Fruit fly (Drosophila melanogaster) whole organism, embryonic: ENCODE data around the gene Cip4.
A peak's percentile ranks its signal among the peaks of the same experiment; 100 is the strongest.

Source experiments
- B-H1 ChIP-seq: fragments of 200-800 bp; sonication (Bioruptor generic); IDR thresholded peaks from 3 replicates; pipeline ENCODE4 v1.3.6; 2022; ENCODE audit warnings: missing biosample characterization, missing genetic modification characterization
- CG12391 ChIP-seq: fragments of 200-800 bp; sonication (Bioruptor generic); optimal IDR thresholded peaks from 3 replicates; lab custom pipeline; 2018; ENCODE audit warnings: missing biosample characterization, mild to moderate bottlenecking, missing genetic modification characterization, moderate library complexity
- CG13775 ChIP-seq: fragments of 200-800 bp; sonication (Bioruptor generic); optimal IDR thresholded peaks from 3 replicates; lab custom pipeline; 2017; ENCODE audit warnings: missing biosample characterization, mild to moderate bottlenecking, missing genetic modification characterization
- CG15514 ChIP-seq: fragments of 200-800 bp; sonication (Bioruptor generic); optimal IDR thresholded peaks from 3 replicates; lab custom pipeline; 2017; ENCODE audit warnings: missing biosample characterization, missing genetic modification characterization, mild to moderate bottlenecking, moderate library complexity, missing genetic modification reagents
- CG1603 ChIP-seq: fragments of 200-800 bp; sonication (Bioruptor generic); optimal IDR thresholded peaks from 2 replicates; lab custom pipeline; 2019; ENCODE audit warnings: missing biosample characterization, mild to moderate bottlenecking, missing genetic modification characterization, moderate library complexity
- CG16813 ChIP-seq: fragments of 200-800 bp; sonication (Bioruptor generic); IDR thresholded peaks from 3 replicates; pipeline ENCODE4 v1.3.6; 2022; ENCODE audit warnings: missing biosample characterization, missing genetic modification characterization; ENCODE audit not compliant: partially characterized antibody
- CG3281 ChIP-seq: fragments of 200-800 bp; sonication (Bioruptor generic); optimal IDR thresholded peaks from 3 replicates; lab custom pipeline; 2017; ENCODE audit warnings: missing biosample characterization, mild to moderate bottlenecking, missing genetic modification characterization
- CG4424 ChIP-seq: fragments of 200-800 bp; sonication (Bioruptor generic); optimal IDR thresholded peaks from 3 replicates; lab custom pipeline; 2016; ENCODE audit warnings: missing biosample characterization, missing genetic modification characterization
- CG7987 ChIP-seq: fragments of 200-800 bp; sonication (Bioruptor generic); optimal IDR thresholded peaks from 2 replicates; lab custom pipeline; 2018; ENCODE audit warnings: missing biosample characterization, mild to moderate bottlenecking, missing genetic modification characterization, moderate library complexity
- CHES-1-like ChIP-seq: fragments of 200-800 bp; sonication (Bioruptor generic); optimal IDR thresholded peaks from 2 replicates; lab custom pipeline; 2016; ENCODE audit warnings: missing biosample characterization, missing genetic modification characterization
- Drgx ChIP-seq: fragments of 200-800 bp; sonication (Bioruptor generic); IDR thresholded peaks from 2 replicates; pipeline ENCODE4 v1.3.6; 2022; ENCODE audit warnings: missing biosample characterization, missing genetic modification characterization
- Ets65A ChIP-seq: fragments of 200-800 bp; sonication (Bioruptor generic); peaks from one replicate; lab custom pipeline; 2016; ENCODE audit warnings: missing biosample characterization, missing genetic modification characterization
- HLH4C ChIP-seq: fragments of 200-800 bp; sonication (Bioruptor generic); IDR thresholded peaks from 3 replicates; pipeline ENCODE4 v1.3.6; 2022; ENCODE audit warnings: missing biosample characterization, missing genetic modification characterization; ENCODE audit not compliant: partially characterized antibody
- Hr51 ChIP-seq, 2 experiments: fragments of 200-800 bp; sonication (Bioruptor generic); optimal IDR thresholded peaks; 2 replicates in 1 of 2; 3 replicates in 1 of 2; lab custom pipeline; 2016 to 2018; ENCODE audit warnings: missing biosample characterization in 2 of 2, missing genetic modification characterization in 2 of 2, mild to moderate bottlenecking in 1 of 2, moderate library complexity in 1 of 2
- Med ChIP-seq: fragments of 200-800 bp; sonication (Bioruptor generic); peaks from one replicate; lab custom pipeline; 2016; ENCODE audit warnings: missing biosample characterization, missing genetic modification characterization, mild to moderate bottlenecking, inconsistent platforms, moderate library complexity
- NFAT ChIP-seq: fragments of 200-800 bp; sonication (Bioruptor generic); IDR thresholded peaks from 2 replicates; pipeline ENCODE4 v1.3.6; 2022; ENCODE audit warnings: missing biosample characterization, missing genetic modification characterization
- Neu2 ChIP-seq: fragments of 200-800 bp; sonication (Bioruptor generic); optimal IDR thresholded peaks from 3 replicates; lab custom pipeline; 2016; ENCODE audit warnings: missing biosample characterization, missing genetic modification characterization, borderline replicate concordance
- Oli ChIP-seq: fragments of 200-800 bp; sonication (Bioruptor generic); optimal IDR thresholded peaks from 2 replicates; lab custom pipeline; 2018; ENCODE audit warnings: missing biosample characterization, mild to moderate bottlenecking, missing genetic modification characterization, moderate library complexity
- Rx ChIP-seq: fragments of 200-800 bp; sonication (Bioruptor generic); IDR thresholded peaks from 2 replicates; pipeline ENCODE4 v1.3.6; 2022; ENCODE audit warnings: missing biosample characterization, missing genetic modification characterization
- Sox102F ChIP-seq: fragments of 200-800 bp; sonication (Bioruptor generic); optimal IDR thresholded peaks from 2 replicates; lab custom pipeline; 2018; ENCODE audit warnings: missing biosample characterization, mild to moderate bottlenecking, missing genetic modification characterization, moderate library complexity
- Ssrp ChIP-seq: fragments of 200-800 bp; sonication (Bioruptor generic); optimal IDR thresholded peaks from 2 replicates; lab custom pipeline; 2018; ENCODE audit warnings: missing biosample characterization, mild to moderate bottlenecking, missing genetic modification characterization, moderate library complexity
- Xbp1 ChIP-seq: fragments of 200-800 bp; sonication (Bioruptor generic); optimal IDR thresholded peaks from 3 replicates; lab custom pipeline; 2016; ENCODE audit warnings: missing biosample characterization, mild to moderate bottlenecking, missing genetic modification characterization
- ara ChIP-seq: fragments of 200-800 bp; sonication (Bioruptor generic); IDR thresholded peaks from 2 replicates; pipeline ENCODE4 v1.3.6; 2022; ENCODE audit warnings: missing biosample characterization, missing genetic modification characterization
- ase ChIP-seq: fragments of 200-800 bp; sonication (Bioruptor generic); IDR thresholded peaks from 3 replicates; pipeline ENCODE4 v1.3.6; 2022; ENCODE audit warnings: missing biosample characterization, missing genetic modification characterization
- bsh ChIP-seq, 2 experiments: fragments of 200-800 bp; sonication (Bioruptor generic); optimal IDR thresholded peaks; 2 replicates each; lab custom pipeline; 2017 to 2018; ENCODE audit warnings: mild to moderate bottlenecking in 2 of 2, missing biosample characterization in 2 of 2, missing genetic modification characterization in 2 of 2, moderate library complexity in 1 of 2
- chn ChIP-seq: fragments of 200-800 bp; sonication (Bioruptor generic); optimal IDR thresholded peaks from 2 replicates; lab custom pipeline; 2016; ENCODE audit warnings: missing biosample characterization, missing genetic modification characterization
- ci ChIP-seq: fragments of 200-800 bp; sonication (Bioruptor generic); IDR thresholded peaks from 3 replicates; pipeline ENCODE4 v1.3.6; 2022; ENCODE audit warnings: missing biosample characterization, missing genetic modification characterization
- dan ChIP-seq: fragments of 200-800 bp; sonication (Bioruptor generic); IDR thresholded peaks from 2 replicates; pipeline ENCODE4 v1.3.6; 2022; ENCODE audit warnings: missing biosample characterization, missing genetic modification characterization
- eve ChIP-seq, 2 experiments: fragments of >200 bp; optimal IDR thresholded peaks; 2 replicates each; lab custom pipeline; 2017; ENCODE audit warnings: missing biosample characterization in 2 of 2, missing genetic modification characterization in 2 of 2
- fd3F ChIP-seq: fragments of 200-800 bp; sonication (Bioruptor generic); optimal IDR thresholded peaks from 2 replicates; lab custom pipeline; 2018; ENCODE audit warnings: missing biosample characterization, mild to moderate bottlenecking, missing genetic modification characterization, moderate library complexity
- gcm ChIP-seq: fragments of 200-800 bp; sonication (Bioruptor generic); optimal IDR thresholded peaks from 2 replicates; lab custom pipeline; 2019; ENCODE audit warnings: missing biosample characterization, mild to moderate bottlenecking, missing genetic modification characterization, moderate library complexity
- gem ChIP-seq: fragments of 200-800 bp; sonication (Bioruptor generic); optimal IDR thresholded peaks from 2 replicates; lab custom pipeline; 2019; ENCODE audit warnings: missing biosample characterization, mild to moderate bottlenecking, missing genetic modification characterization, moderate library complexity
- grn ChIP-seq: fragments of 200-800 bp; sonication (Bioruptor generic); optimal IDR thresholded peaks from 3 replicates; lab custom pipeline; 2017; ENCODE audit warnings: missing biosample characterization, missing genetic modification characterization
- prd ChIP-seq, 3 experiments: fragments of >200 bp in 2 of 3; fragments of 200-800 bp in 1 of 3; sonication (Bioruptor generic) in 1 of 3; optimal IDR thresholded peaks in 2 of 3; IDR thresholded peaks in 1 of 3; 2 replicates in 2 of 3; 3 replicates in 1 of 3; pipeline versions ENCODE4 v1.3.6 to Lab custom; 2017 to 2022; ENCODE audit warnings: missing biosample characterization in 1 of 3, missing genetic modification characterization in 1 of 3
- pum ChIP-seq: fragments of 200-800 bp; sonication (Bioruptor generic); optimal IDR thresholded peaks from 2 replicates; lab custom pipeline; 2016; ENCODE audit warnings: missing biosample characterization, missing genetic modification characterization
- row ChIP-seq: fragments of 200-800 bp; sonication (Bioruptor generic); IDR thresholded peaks from 3 replicates; pipeline ENCODE4 v1.3.6; 2022; ENCODE audit warnings: missing biosample characterization, missing genetic modification characterization
- sens ChIP-seq: fragments of 200-800 bp; sonication (Bioruptor generic); peaks from one replicate; lab custom pipeline; 2016; ENCODE audit warnings: missing biosample characterization, missing genetic modification characterization
- stc ChIP-seq: fragments of 200-800 bp; sonication (Bioruptor generic); IDR thresholded peaks from 2 replicates; pipeline ENCODE4 v1.3.6; 2022; ENCODE audit warnings: missing biosample characterization, missing genetic modification characterization
- unpg ChIP-seq: fragments of 200-800 bp; sonication (Bioruptor generic); optimal IDR thresholded peaks from 3 replicates; lab custom pipeline; 2018; ENCODE audit warnings: missing biosample characterization, mild to moderate bottlenecking, missing genetic modification characterization, moderate library complexity
- zf30C ChIP-seq: fragments of 200-800 bp; sonication (Bioruptor generic); optimal IDR thresholded peaks from 3 replicates; lab custom pipeline; 2018; ENCODE audit warnings: missing biosample characterization, mild to moderate bottlenecking, missing genetic modification characterization

Gene Cip4

dm6 chr3L:4407743-4408142 is 43.8 kb upstream of the Cip4 start:
- TF ChIP-seq Sox102F (GFP tag; lab: Kevin White, UChicago) (peak; percentile 23), stc (GFP tag; lab: Robert Waterston, UW) (peak; percentile 8; the same call in 1 of the 2 replicates), Med (GFP tag; lab: Kevin White, UChicago) (peak; percentile 12), CG16813 (GFP tag; lab: Robert Waterston, UW) (no peak), unpg (GFP tag; lab: Kevin White, UChicago) (peak; percentile 27), Rx (GFP tag; lab: Robert Waterston, UW) (0 out of 2 replicates have a peak, but pooled peaks have one; percentile 9), prd (optimal IDR thresholded peaks at IDR 0.05; lab: Kevin White, UChicago) (no peak), prd (GFP tag; IDR thresholded peaks at IDR 0.05; lab: Robert Waterston, UW) (peak; percentile 25; the same call in 1 of the 3 replicates), HLH4C (no peak), CG3281 (GFP tag; lab: Kevin White, UChicago) (no peak), CHES-1-like (GFP tag; lab: Kevin White, UChicago) (no peak), Xbp1 (GFP tag; lab: Kevin White, UChicago) (peak; percentile 10), ci (GFP tag; lab: Robert Waterston, UW) (0 out of 3 replicates have a peak, but pooled peaks have one; percentile 21), CG4424 (GFP tag; lab: Kevin White, UChicago) (peak; percentile 6), Ets65A (GFP tag; lab: Kevin White, UChicago) (peak; percentile 70), Neu2 (GFP tag; lab: Kevin White, UChicago) (no peak), grn (GFP tag; lab: Kevin White, UChicago) (peak; percentile 42), Hr51 (GFP tag; optimal IDR thresholded peaks at IDR 0.05; lab: Kevin White, UChicago) (no peak), NFAT (no peak), dan (no peak), row (peak; percentile 34; the same call in 1 of the 3 replicates), Ssrp (tag; lab: Kevin White, UChicago) (peak; percentile 31), Drgx (GFP tag; lab: Robert Waterston, UW) (peak; percentile 52), CG7987 (GFP tag; lab: Kevin White, UChicago) (no peak), ase (GFP tag; lab: Robert Waterston, UW) (0 out of 3 replicates have a peak, but pooled peaks have one; percentile 9), CG13775 (peak; percentile 2), Oli (tag; lab: Kevin White, UChicago) (peak; percentile 16), gem (tag; lab: Kevin White, UChicago) (peak; percentile 47), CG15514 (no peak), zf30C (GFP tag; lab: Kevin White, UChicago) (peak; percentile 26), gcm (no peak), ara (GFP tag; lab: Robert Waterston, UW) (no peak), CG1603 (tag; lab: Kevin White, UChicago) (peak; percentile 14), sens (peak; percentile 63), bsh (GFP tag; optimal IDR thresholded peaks at IDR 0.05; lab: Kevin White, UChicago) (peak; percentile 33 to 38), CG12391 (tag; lab: Kevin White, UChicago) (peak; percentile 12), pum (peak; percentile 3), eve (GFP tag; optimal IDR thresholded peaks at IDR 0.05; lab: Kevin White, UChicago) (peak in 1 of 2 experiments; percentile 5), fd3F (GFP tag; lab: Kevin White, UChicago) (no peak), chn (GFP tag; lab: Kevin White, UChicago) (peak; percentile 37), B-H1 (GFP tag; lab: Robert Waterston, UW) (no peak)
